Worm (Caenorhabditis elegans): ENCODE data around the gene nlp-63.

nlp-63 gene

DNA sequence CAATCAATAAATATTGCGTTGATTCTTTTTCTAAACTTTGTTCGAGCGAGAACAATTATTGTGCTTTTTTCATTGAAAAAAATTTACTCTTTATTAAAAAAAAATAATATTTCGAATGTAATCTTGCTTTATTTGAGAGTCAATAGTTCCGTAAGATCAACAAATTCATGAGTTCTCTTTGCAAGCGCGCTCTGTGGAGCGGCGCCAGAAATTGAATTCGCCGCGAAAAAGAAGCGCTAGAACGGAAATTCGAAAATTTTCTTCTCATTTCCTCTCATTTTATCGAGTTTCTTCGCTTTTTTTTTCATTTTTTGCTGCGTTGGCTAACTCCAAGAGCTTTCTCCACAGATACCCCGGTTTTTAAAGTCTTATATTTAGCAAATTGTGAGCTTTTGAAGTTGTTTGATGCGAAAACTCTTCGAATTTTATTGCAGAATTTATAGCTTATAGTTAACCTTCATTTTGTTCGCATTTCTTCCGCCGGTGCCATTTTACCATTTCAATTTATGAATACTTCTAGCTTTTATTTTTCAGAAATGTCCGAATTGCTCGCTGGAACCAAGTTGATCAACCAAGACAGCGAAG, 42.0 kb downstream of the nlp-63 start, which contains the start of gene R05H5.3:
R05H5.3 (plus strand) TSS at position 535 of the 585 bp plus-strand sequence.
- TF ChIP-seq sptf-2 (GFP tag; optimal IDR thresholded peaks at IDR 0.05), result no peak
- TF ChIP-seq tbx-9 (tag; optimal IDR thresholded peaks at IDR 0.05; ENCODE audit: borderline replicate concordance), result no peak
- peak; percentile 74 for TF ChIP-seq F49E8.2 (tag; optimal IDR thresholded peaks at IDR 0.05; ENCODE audit: insufficient read depth)
- TF ChIP-seq nfyb-1 (GFP tag; IDR thresholded peaks at IDR 0.05), result 0 out of 2 replicates have a peak, but pooled peaks have one; percentile 19
- no peak for TF ChIP-seq cebp-2 (GFP tag; IDR thresholded peaks at IDR 0.05)
- TF ChIP-seq aptf-3 (GFP tag; IDR thresholded peaks at IDR 0.05), result no peak
- peak; percentile 24 for TF ChIP-seq nhr-80 (tag; optimal IDR thresholded peaks at IDR 0.05)
- peak; percentile 65; the same call in 1 of the 2 replicates for TF ChIP-seq ztf-25 (GFP tag; IDR thresholded peaks at IDR 0.05)
- peak; percentile 94 for TF ChIP-seq ceh-91 (GFP tag; IDR thresholded peaks at IDR 0.05)
- TF ChIP-seq snpc-1.1 (tag; optimal IDR thresholded peaks at IDR 0.05; ENCODE audit: insufficient read depth), result peak; percentile 54
- TF ChIP-seq pbrm-1 (GFP tag; IDR thresholded peaks at IDR 0.05), result no peak
- no peak for TF ChIP-seq let-526 (GFP tag; IDR thresholded peaks at IDR 0.05)
- peak; percentile 58 for TF ChIP-seq ztf-18 (tag; optimal IDR thresholded peaks at IDR 0.05)
- no peak for TF ChIP-seq Y53G8AR.9 (GFP tag; conservative IDR thresholded peaks at IDR 0.05)
- peak; percentile 31; the same call in 1 of the 2 replicates for TF ChIP-seq ekl-4 (GFP tag; IDR thresholded peaks at IDR 0.05)
- no peak for TF ChIP-seq chd-7 (tag; optimal IDR thresholded peaks at IDR 0.05)
- TF ChIP-seq madf-8 (GFP tag; conservative IDR thresholded peaks at IDR 0.05), result peak; percentile 91
- TF ChIP-seq Y67H2A.10 (GFP tag; conservative IDR thresholded peaks at IDR 0.05), result peak; percentile 68
- no peak for TF ChIP-seq lsy-27 (tag; optimal IDR thresholded peaks at IDR 0.05; ENCODE audit: borderline replicate concordance, insufficient read depth)
- TF ChIP-seq F10E7.11 (tag; optimal IDR thresholded peaks at IDR 0.05), result no peak
- peak in 1 of 2 experiments; percentile 14 for TF ChIP-seq rec-8 (tag; optimal IDR thresholded peaks at IDR 0.05)
- no peak for TF ChIP-seq Y56A3A.18 (GFP tag; IDR thresholded peaks at IDR 0.05)
- no peak for TF ChIP-seq B0336.3 (GFP tag; IDR thresholded peaks at IDR 0.05)
- no peak for TF ChIP-seq nhr-120 (GFP tag; IDR thresholded peaks at IDR 0.05)
- TF ChIP-seq bed-1 (GFP tag; IDR thresholded peaks at IDR 0.05), result no peak
- TF ChIP-seq F57C9.4 (tag; optimal IDR thresholded peaks at IDR 0.05), result no peak
- TF ChIP-seq Y95B8A.8 (GFP tag; IDR thresholded peaks at IDR 0.05), result peak; percentile 75
- TF ChIP-seq ztf-3 (GFP tag; optimal IDR thresholded peaks at IDR 0.05), result no peak
- no peak for TF ChIP-seq ceh-40 (GFP tag; IDR thresholded peaks at IDR 0.05)
- no peak; the same call in 1 of the 2 replicates for TF ChIP-seq rcor-1 (GFP tag; IDR thresholded peaks at IDR 0.05)
- peak; percentile 40 for TF ChIP-seq madf-10 (tag; optimal IDR thresholded peaks at IDR 0.05)
- TF ChIP-seq lin-40 (tag; optimal IDR thresholded peaks at IDR 0.05), result no peak
- no peak for TF ChIP-seq athp-1 (tag; optimal IDR thresholded peaks at IDR 0.05)
- no peak for TF ChIP-seq ccch-3 (GFP tag; optimal IDR thresholded peaks at IDR 0.05)
- no peak for TF ChIP-seq F22D6.2 (tag; optimal IDR thresholded peaks at IDR 0.05)
- TF ChIP-seq bed-2 (GFP tag; IDR thresholded peaks at IDR 0.05), result peak; percentile 50; the same call in 1 of the 2 replicates
- TF ChIP-seq lag-1 (GFP tag; IDR thresholded peaks at IDR 0.05), result no peak
- no peak for TF ChIP-seq sdz-38 (tag; optimal IDR thresholded peaks at IDR 0.05)
- TF ChIP-seq hsf-1 (GFP tag; IDR thresholded peaks at IDR 0.05), result peak; percentile 55; the same call in 1 of the 2 replicates
- no peak for TF ChIP-seq zfh-2 (GFP tag; conservative IDR thresholded peaks at IDR 0.05)
- no peak; the same call in none of the 2 replicates for TF ChIP-seq ztf-28 (GFP tag; IDR thresholded peaks at IDR 0.05)
- no peak for TF ChIP-seq Y53F4B.3 (GFP tag; IDR thresholded peaks at IDR 0.05)
- no peak for TF ChIP-seq dpff-1 (tag; optimal IDR thresholded peaks at IDR 0.05)
- TF ChIP-seq F37B4.10 (GFP tag; IDR thresholded peaks at IDR 0.05), result no peak
- TF ChIP-seq him-1 (tag; optimal IDR thresholded peaks at IDR 0.05), result peak; percentile 74
- peak; percentile 82 for TF ChIP-seq madf-3 (GFP tag; IDR thresholded peaks at IDR 0.05)
- TF ChIP-seq let-607 (tag; optimal IDR thresholded peaks at IDR 0.05), result no peak

Data from whole organism, young adult.